Fruit fly (Drosophila melanogaster) whole organism, embryonic: Measurements from ENCODE around the gene CG6574.

ENCODE experiments used
- CG3847 ChIP-seq: fragments of 200-800 bp; sonication (Bioruptor generic); IDR thresholded peaks from 2 replicates; pipeline ENCODE4 v1.3.6; 2022; ENCODE audit warnings: missing biosample characterization, missing genetic modification characterization
- zen2 ChIP-seq: fragments of 200-800 bp; sonication (Bioruptor generic); IDR thresholded peaks from 3 replicates; pipeline ENCODE4 v1.3.6; 2022; ENCODE audit warnings: missing biosample characterization, missing genetic modification characterization; ENCODE audit not compliant: partially characterized antibody

- TF ChIP-seq CG3847 (peak; percentile 77), zen2 (GFP tag; lab: Robert Waterston, UW) (no peak; the same call in 2 of the 3 replicates)
These were observed 5.7 kb upstream of the CG6574 start, which contains the start of the genes SelR and Tsp86D for dm6 chr3R:10868427-10868962.
